Fruit fly (Drosophila melanogaster) whole organism, pupa: ENCODE results near the gene scrib.

Source experiments
- CG10348 ChIP-seq: fragments of 200-800 bp; sonication (Bioruptor generic); IDR thresholded peaks from 2 replicates; pipeline ENCODE4 v1.3.6; 2022; ENCODE audit warnings: missing biosample characterization, missing genetic modification characterization
- CG12605 ChIP-seq: fragments of 200-800 bp; sonication (Bioruptor generic); IDR thresholded peaks from 2 replicates; pipeline ENCODE4 v1.3.6; 2022; ENCODE audit warnings: missing biosample characterization, missing genetic modification characterization
- CG13204 ChIP-seq: fragments of 200-800 bp; sonication (Bioruptor generic); optimal IDR thresholded peaks from 2 replicates; lab custom pipeline; 2018; ENCODE audit warnings: missing biosample characterization, mild to moderate bottlenecking, missing genetic modification characterization, moderate library complexity
- CG14655 ChIP-seq: fragments of 200-800 bp; sonication (Bioruptor generic); optimal IDR thresholded peaks from 3 replicates; lab custom pipeline; 2017; ENCODE audit warnings: mild to moderate bottlenecking, missing biosample characterization, missing genetic modification reagents, missing genetic modification characterization
- CG15710 ChIP-seq: fragments of 200-800 bp; sonication (Bioruptor generic); optimal IDR thresholded peaks from 2 replicates; lab custom pipeline; 2018; ENCODE audit warnings: missing biosample characterization, mild to moderate bottlenecking, missing genetic modification characterization, moderate library complexity
- CG17806 ChIP-seq: fragments of 200-800 bp; sonication (Bioruptor generic); optimal IDR thresholded peaks from 2 replicates; lab custom pipeline; 2018; ENCODE audit warnings: missing biosample characterization, mild to moderate bottlenecking, missing genetic modification characterization, moderate library complexity
- CG32121 ChIP-seq: fragments of 200-800 bp; sonication (Bioruptor generic); IDR thresholded peaks from 2 replicates; pipeline ENCODE4 v1.3.6; 2022; ENCODE audit warnings: missing biosample characterization, missing genetic modification characterization
- CG34367 ChIP-seq: fragments of 200-800 bp; sonication (Bioruptor generic); optimal IDR thresholded peaks from 2 replicates; lab custom pipeline; 2018; ENCODE audit warnings: missing biosample characterization, mild to moderate bottlenecking, missing genetic modification characterization
- CG4496 ChIP-seq: fragments of 200-800 bp; sonication (Bioruptor generic); IDR thresholded peaks from 3 replicates; pipeline ENCODE4 v1.3.6; 2022; ENCODE audit warnings: missing biosample characterization, missing genetic modification characterization
- CG8159 ChIP-seq: fragments of 200-800 bp; sonication (Bioruptor generic); optimal IDR thresholded peaks from 3 replicates; lab custom pipeline; 2018; ENCODE audit warnings: missing biosample characterization, mild to moderate bottlenecking, missing genetic modification characterization, moderate library complexity
- CG8301 ChIP-seq: fragments of 200-800 bp; sonication (Bioruptor generic); optimal IDR thresholded peaks from 2 replicates; lab custom pipeline; 2018; ENCODE audit warnings: missing biosample characterization, mild to moderate bottlenecking, missing genetic modification characterization
- CG9948 ChIP-seq: fragments of 200-800 bp; sonication (Bioruptor generic); optimal IDR thresholded peaks from 2 replicates; lab custom pipeline; 2018; ENCODE audit warnings: missing biosample characterization, mild to moderate bottlenecking, missing genetic modification characterization, moderate library complexity
- D1 ChIP-seq: fragments of 200-800 bp; sonication (Bioruptor generic); optimal IDR thresholded peaks from 2 replicates; lab custom pipeline; 2018; ENCODE audit warnings: missing biosample characterization, mild to moderate bottlenecking, missing genetic modification characterization, moderate library complexity
- EcR ChIP-seq: fragments of 200-800 bp; sonication (Bioruptor generic); optimal IDR thresholded peaks from 3 replicates; lab custom pipeline; 2019; ENCODE audit warnings: missing biosample characterization, missing genetic modification characterization, mild to moderate bottlenecking, moderate library complexity, missing genetic modification reagents
- Ets98B ChIP-seq: fragments of 200-800 bp; sonication (Bioruptor generic); IDR thresholded peaks from 2 replicates; pipeline ENCODE4 v1.3.6; 2022; ENCODE audit warnings: missing biosample characterization, missing genetic modification characterization
- Pif1A ChIP-seq: fragments of 200-800 bp; sonication (Bioruptor generic); optimal IDR thresholded peaks from 3 replicates; lab custom pipeline; 2016; ENCODE audit warnings: missing biosample characterization, missing genetic modification characterization
- Pif1B ChIP-seq: fragments of 200-800 bp; sonication (Bioruptor generic); optimal IDR thresholded peaks from 3 replicates; lab custom pipeline; 2016; ENCODE audit warnings: missing biosample characterization, missing genetic modification characterization
- Snoo ChIP-seq: fragments of 200-800 bp; sonication (Bioruptor generic); optimal IDR thresholded peaks from 3 replicates; lab custom pipeline; 2017; ENCODE audit warnings: missing biosample characterization, mild to moderate bottlenecking, missing genetic modification characterization, inconsistent platforms
- fd96Ca ChIP-seq: fragments of 200-800 bp; sonication (Bioruptor generic); IDR thresholded peaks from 3 replicates; pipeline ENCODE4 v1.3.6; 2022; ENCODE audit warnings: missing biosample characterization, missing genetic modification characterization
- gl ChIP-seq: fragments of 200-800 bp; sonication (Bioruptor generic); optimal IDR thresholded peaks from 2 replicates; lab custom pipeline; 2018; ENCODE audit warnings: missing biosample characterization, mild to moderate bottlenecking, missing genetic modification characterization
- rn ChIP-seq: fragments of 200-800 bp; sonication (Bioruptor generic); IDR thresholded peaks from 2 replicates; pipeline ENCODE4 v1.3.6; 2022; ENCODE audit warnings: missing biosample characterization, missing genetic modification characterization

scrib gene

DNA sequence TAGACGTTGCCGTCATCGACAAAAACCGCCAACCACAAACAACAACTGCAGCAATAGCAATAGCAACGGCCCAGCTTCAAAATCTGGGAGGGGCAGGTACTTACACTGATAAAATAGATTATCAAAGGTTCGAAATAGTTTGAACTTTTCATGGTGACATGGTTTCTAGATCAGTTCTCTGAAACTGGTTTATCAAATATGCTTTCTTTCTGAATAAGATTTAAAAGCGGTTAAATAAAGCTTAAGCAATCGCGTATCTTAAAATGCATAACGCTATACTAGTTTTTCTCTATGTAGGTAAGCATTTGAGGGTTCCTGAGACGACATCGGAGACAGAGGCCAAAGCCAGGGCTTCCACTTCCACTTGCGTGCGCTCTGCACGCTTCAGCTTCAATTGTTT, 35.8 kb upstream of the scrib start:
- TF ChIP-seq CG15710 (tag; lab: Kevin White, UChicago): peak; percentile 36
- peak; percentile 72; the same call in 2 of the 3 replicates for TF ChIP-seq CG4496
- TF ChIP-seq rn (GFP tag; lab: Robert Waterston, UW): peak; percentile 23; the same call in 1 of the 2 replicates
- TF ChIP-seq Ets98B (GFP tag; lab: Robert Waterston, UW): peak; percentile 32; the same call in 1 of the 2 replicates
- TF ChIP-seq CG9948 (tag; lab: Kevin White, UChicago): peak; percentile 60
- no peak for TF ChIP-seq CG12605 (GFP tag; lab: Robert Waterston, UW)
- TF ChIP-seq CG8159: peak; percentile 58
- TF ChIP-seq CG8301 (tag; lab: Kevin White, UChicago): peak; percentile 68
- TF ChIP-seq gl (tag; lab: Kevin White, UChicago): peak; percentile 3
- TF ChIP-seq EcR (GFP tag; lab: Kevin White, UChicago): no peak
- no peak for TF ChIP-seq Snoo (tag; lab: Kevin White, UChicago)
- peak; percentile 13 for TF ChIP-seq Pif1B
- peak; percentile 23 for TF ChIP-seq CG34367 (tag; lab: Kevin White, UChicago)
- peak; percentile 62 for TF ChIP-seq Pif1A (GFP tag; lab: Kevin White, UChicago)
- TF ChIP-seq CG17806 (tag; lab: Kevin White, UChicago): peak; percentile 59
- peak; percentile 62 for TF ChIP-seq CG32121 (GFP tag; lab: Robert Waterston, UW)
- TF ChIP-seq CG13204 (GFP tag; lab: Kevin White, UChicago): no peak
- TF ChIP-seq CG14655 (GFP tag; lab: Kevin White, UChicago): peak; percentile 75
- peak; percentile 70; the same call in 2 of the 3 replicates for TF ChIP-seq fd96Ca (GFP tag; lab: Robert Waterston, UW)

DNA sequence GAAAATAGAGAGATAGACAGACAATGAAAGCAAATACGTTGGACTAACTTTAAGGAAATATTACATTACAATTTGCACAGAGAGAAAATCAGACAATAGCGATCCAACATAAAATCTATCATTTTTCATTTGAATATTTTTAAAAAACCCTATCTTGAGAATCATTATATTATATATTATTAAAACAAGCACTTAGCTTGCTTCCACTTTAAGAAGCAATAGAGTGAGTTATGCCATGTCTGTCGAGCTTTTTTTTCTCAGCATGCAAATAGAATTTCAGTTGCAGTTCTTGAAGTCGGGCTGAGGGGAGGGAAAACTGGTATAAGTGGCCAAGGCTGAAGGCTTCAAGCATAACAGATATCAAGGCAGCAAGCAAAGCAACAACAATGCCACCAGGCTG, 34.1 kb upstream of the scrib start:
- TF ChIP-seq CG17806 (tag; lab: Kevin White, UChicago) (peak; percentile 40), CG14655 (GFP tag; lab: Kevin White, UChicago) (peak; percentile 55), CG8301 (tag; lab: Kevin White, UChicago) (peak; percentile 24), CG15710 (tag; lab: Kevin White, UChicago) (peak; percentile 44), CG13204 (GFP tag; lab: Kevin White, UChicago) (no peak), CG4496 (peak; percentile 32; the same call in 1 of the 3 replicates), CG9948 (tag; lab: Kevin White, UChicago) (peak; percentile 48), CG34367 (tag; lab: Kevin White, UChicago) (peak; percentile 55), CG8159 (peak; percentile 16), D1 (tag; lab: Kevin White, UChicago) (no peak)

DNA sequence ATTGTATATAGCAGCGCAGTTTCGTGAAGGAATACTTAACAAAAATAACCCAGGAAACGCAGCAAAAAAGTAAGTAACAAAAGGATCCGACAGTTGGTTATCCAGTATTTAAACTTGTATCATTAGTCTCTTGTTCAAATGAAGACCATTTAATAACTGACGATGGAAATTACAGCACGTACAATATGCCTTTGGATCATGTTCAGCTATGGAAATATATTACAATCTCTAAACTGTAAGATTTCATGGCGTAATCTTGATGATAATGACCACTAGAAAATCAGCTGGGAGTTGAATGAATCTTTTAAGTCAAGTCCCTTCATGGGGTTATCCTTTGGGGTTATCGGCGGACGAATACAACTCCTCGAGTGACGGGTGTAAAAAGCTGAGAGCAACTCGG, 33.2 kb upstream of the scrib start:
- TF ChIP-seq CG8159 (peak; percentile 57), CG9948 (tag; lab: Kevin White, UChicago) (peak; percentile 45), fd96Ca (GFP tag; lab: Robert Waterston, UW) (no peak), CG17806 (tag; lab: Kevin White, UChicago) (peak; percentile 26), CG8301 (tag; lab: Kevin White, UChicago) (peak; percentile 31), Pif1B (no peak), CG34367 (tag; lab: Kevin White, UChicago) (peak; percentile 27), CG12605 (GFP tag; lab: Robert Waterston, UW) (no peak), CG15710 (tag; lab: Kevin White, UChicago) (peak; percentile 26), CG14655 (GFP tag; lab: Kevin White, UChicago) (peak; percentile 31)
- TF ChIP-seq, all 21 proteins: peak for 7

DNA sequence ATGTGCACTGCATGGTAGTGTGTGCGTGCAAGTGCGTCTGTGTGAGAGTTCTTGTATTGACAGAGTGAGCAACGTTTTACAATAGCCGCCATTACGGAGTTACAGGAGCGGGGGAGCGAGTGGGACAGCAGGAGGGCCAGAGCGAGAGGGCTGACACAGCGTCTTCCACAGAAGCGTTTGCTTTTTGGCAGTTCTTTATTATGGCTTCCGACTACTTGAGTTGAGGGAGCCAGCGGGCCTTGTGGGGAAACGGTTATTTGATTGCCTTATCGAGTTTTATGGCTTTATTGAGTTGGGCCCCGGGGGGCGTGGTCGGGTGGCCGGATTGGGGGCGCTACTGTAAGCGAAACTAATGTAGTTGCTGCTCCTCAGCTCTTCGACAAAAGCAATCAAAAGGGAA, 32.8 kb upstream of the scrib start:
- TF ChIP-seq CG13204 (GFP tag; lab: Kevin White, UChicago) (no peak), EcR (GFP tag; lab: Kevin White, UChicago) (no peak), CG34367 (tag; lab: Kevin White, UChicago) (no peak), CG15710 (tag; lab: Kevin White, UChicago) (no peak), CG10348 (GFP tag; lab: Robert Waterston, UW) (no peak), Ets98B (GFP tag; lab: Robert Waterston, UW) (no peak), CG9948 (tag; lab: Kevin White, UChicago) (no peak), CG32121 (GFP tag; lab: Robert Waterston, UW) (no peak)

DNA sequence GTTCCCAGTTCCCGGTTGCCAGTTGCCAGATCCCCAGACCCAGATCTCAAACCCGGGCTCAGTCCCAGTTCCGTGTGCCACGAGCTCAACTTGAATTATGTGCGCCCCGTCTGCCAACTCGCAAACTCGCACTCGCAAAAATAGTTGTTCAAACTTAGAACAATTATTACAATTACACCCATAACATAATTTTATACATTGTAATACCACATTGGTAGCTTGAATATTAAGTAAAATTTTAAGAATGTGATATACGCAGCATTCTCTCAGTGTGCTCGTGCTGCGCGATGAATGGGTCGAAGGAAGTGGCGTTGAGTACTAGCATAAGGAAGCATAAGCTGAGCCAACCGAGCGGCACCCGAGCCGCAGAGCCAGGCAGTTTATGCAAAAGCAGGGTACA, 28.3 kb upstream of the scrib start:
- TF ChIP-seq Snoo (tag; lab: Kevin White, UChicago) (peak; percentile 44), CG8301 (tag; lab: Kevin White, UChicago) (peak; percentile 55), Pif1B (peak; percentile 59), D1 (tag; lab: Kevin White, UChicago) (no peak), CG32121 (GFP tag; lab: Robert Waterston, UW) (no peak), CG8159 (peak; percentile 69), CG17806 (tag; lab: Kevin White, UChicago) (peak; percentile 54), CG15710 (tag; lab: Kevin White, UChicago) (peak; percentile 68), CG13204 (GFP tag; lab: Kevin White, UChicago) (peak; percentile 22), rn (GFP tag; lab: Robert Waterston, UW) (0 out of 2 replicates have a peak, but pooled peaks have one; percentile 9), Pif1A (GFP tag; lab: Kevin White, UChicago) (peak; percentile 76), CG10348 (GFP tag; lab: Robert Waterston, UW) (no peak), EcR (GFP tag; lab: Kevin White, UChicago) (no peak), CG34367 (tag; lab: Kevin White, UChicago) (peak; percentile 59), CG14655 (GFP tag; lab: Kevin White, UChicago) (peak; percentile 56), CG9948 (tag; lab: Kevin White, UChicago) (peak; percentile 41), Ets98B (GFP tag; lab: Robert Waterston, UW) (no peak; the same call in 1 of the 2 replicates), gl (tag; lab: Kevin White, UChicago) (peak; percentile 20), CG4496 (peak; percentile 39; the same call in 1 of the 3 replicates), CG12605 (GFP tag; lab: Robert Waterston, UW) (0 out of 2 replicates have a peak, but pooled peaks have one; percentile 9), fd96Ca (GFP tag; lab: Robert Waterston, UW) (peak; percentile 26; the same call in 1 of the 3 replicates)
